Fruit fly (Drosophila melanogaster) S2 (cell line): ENCODE data around the gene Wee1.

Experiments used
- CG8478 ChIP-seq: fragments of >200 bp; optimal IDR thresholded peaks from 2 replicates; lab custom pipeline; 2018
- CTCF ChIP-seq, 2 experiments: fragments of >200 bp; optimal IDR thresholded peaks; 2 replicates each; lab custom pipeline; 2018

DNA sequence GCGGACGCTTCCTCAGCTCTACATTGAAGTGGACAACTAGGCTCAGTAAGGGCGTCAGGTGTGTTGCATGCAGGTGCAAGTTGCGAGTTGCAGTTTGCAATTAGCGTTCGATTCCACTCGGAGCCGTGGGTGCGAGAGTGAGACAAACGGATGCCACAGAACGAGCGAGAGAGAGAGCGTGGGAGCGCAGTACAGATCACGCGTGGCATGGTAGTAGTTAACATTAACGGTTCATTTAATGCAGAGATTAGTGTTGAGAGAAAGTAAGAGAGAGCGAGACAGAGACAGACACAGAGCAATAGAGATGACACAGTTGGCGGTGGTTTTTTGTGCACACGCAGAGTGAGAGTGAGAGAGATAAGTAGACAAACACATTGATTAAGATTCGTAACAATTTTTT is 25.8 kb upstream of the Wee1 start:
- TF ChIP-seq CG8478 (lab: Kevin White, UChicago) = no peak
- TF ChIP-seq CTCF (optimal IDR thresholded peaks at IDR 0.05; lab: Kevin White, UChicago) = peak in 1 of 2 experiments; percentile 35
